Fruit fly (Drosophila melanogaster): ENCODE results near the gene Ugt35E1.

The Ugt35E1 gene

DNA sequence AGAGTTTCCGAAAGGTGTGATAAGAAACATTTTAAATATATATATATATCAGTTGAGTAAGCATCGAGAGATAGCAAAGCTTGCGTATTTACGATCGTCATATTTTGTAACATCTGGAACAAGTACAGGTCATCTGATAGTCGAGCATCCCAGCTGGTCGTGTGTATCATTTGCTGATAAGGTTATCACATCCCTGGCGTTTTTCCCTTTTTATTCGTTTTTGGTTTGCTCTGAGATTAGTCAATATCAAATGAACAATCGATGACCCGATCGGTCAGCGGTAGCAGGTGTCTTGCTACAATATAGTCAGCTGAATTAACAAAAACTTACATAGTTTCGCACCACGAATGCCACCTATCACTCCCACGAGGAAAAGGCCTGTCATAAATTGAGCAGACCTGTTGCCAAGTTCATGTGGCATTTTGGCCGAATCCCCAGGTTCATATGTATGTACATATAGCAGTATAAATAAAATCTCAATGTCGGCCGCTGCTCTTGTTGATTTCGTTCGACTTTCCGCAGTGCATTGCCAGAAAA, 35.1 kb upstream of the Ugt35E1 start (continued):
- TF ChIP-seq CG3919 (GFP tag; optimal IDR thresholded peaks at IDR 0.05) (peak; percentile 58), Eip78C (GFP tag) (peak; percentile 79), OdsH (GFP tag; optimal IDR thresholded peaks at IDR 0.05) (peak; percentile 74), topi (GFP tag; optimal IDR thresholded peaks at IDR 0.05) (peak; percentile 68), salr (GFP tag; optimal IDR thresholded peaks at IDR 0.05) (peak in 1 of 2 experiments; percentile 41), CG6854 (GFP tag; optimal IDR thresholded peaks at IDR 0.05) (no peak), Ets96B (tag; optimal IDR thresholded peaks at IDR 0.05) (peak; percentile 55), eg (GFP tag; IDR thresholded peaks at IDR 0.05) (peak; percentile 61), Blimp-1 (GFP tag; optimal IDR thresholded peaks at IDR 0.05) (no peak), pdm3 (GFP tag; optimal IDR thresholded peaks at IDR 0.05) (peak; percentile 70), fkh (GFP tag; optimal IDR thresholded peaks at IDR 0.05) (peak; percentile 53), net (GFP tag; optimal IDR thresholded peaks at IDR 0.05) (peak; percentile 68), Hr39 (GFP tag; optimal IDR thresholded peaks at IDR 0.05) (peak; percentile 34), ss (GFP tag; optimal IDR thresholded peaks at IDR 0.05) (peak; percentile 23 to 62), CG31627 (GFP tag; optimal IDR thresholded peaks at IDR 0.05) (peak; percentile 56), CG8319 (GFP tag; optimal IDR thresholded peaks at IDR 0.05) (no peak), dac (GFP tag; optimal IDR thresholded peaks at IDR 0.05) (no peak), CG6792 (GFP tag; optimal IDR thresholded peaks at IDR 0.05) (peak; percentile 47), achi (GFP tag; optimal IDR thresholded peaks at IDR 0.05) (peak; percentile 59), lz (GFP tag; optimal IDR thresholded peaks at IDR 0.05) (peak; percentile 68), CG11762 (GFP tag; optimal IDR thresholded peaks at IDR 0.05; ENCODE audit: insufficient read depth) (peak; percentile 41), CG3032 (tag; optimal IDR thresholded peaks at IDR 0.05) (peak; percentile 37), Lpt (GFP tag; optimal IDR thresholded peaks at IDR 0.05) (no peak)

dm6 chr3R:11200042-11200884, 34.4 kb upstream of the Ugt35E1 start:
- TF ChIP-seq CG8632 (GFP tag; optimal IDR thresholded peaks at IDR 0.05) (no peak), CG15336 (GFP tag; IDR thresholded peaks at IDR 0.05) (no peak), dac (GFP tag; optimal IDR thresholded peaks at IDR 0.05) (peak; percentile 38), Lpt (GFP tag; optimal IDR thresholded peaks at IDR 0.05) (peak; percentile 18), ss (GFP tag; optimal IDR thresholded peaks at IDR 0.05) (no peak), CG11294 (GFP tag; IDR thresholded peaks at IDR 0.05) (peak; percentile 28; the same call in 1 of the 2 replicates), salr (GFP tag; optimal IDR thresholded peaks at IDR 0.05) (no peak), vri (GFP tag; optimal IDR thresholded peaks at IDR 0.05) (peak; percentile 96), CG1621 (tag; optimal IDR thresholded peaks at IDR 0.05) (peak; percentile 56), Eip78C (GFP tag) (no peak), CG4318 (GFP tag; optimal IDR thresholded peaks at IDR 0.05) (no peak), eg (GFP tag; IDR thresholded peaks at IDR 0.05) (no peak), CG16779 (tag; optimal IDR thresholded peaks at IDR 0.05) (no peak), svp (GFP tag) (peak; percentile 92), Ets96B (tag; optimal IDR thresholded peaks at IDR 0.05) (no peak), fd59A (GFP tag; optimal IDR thresholded peaks at IDR 0.05) (no peak), CG31627 (GFP tag; optimal IDR thresholded peaks at IDR 0.05) (no peak)

DNA sequence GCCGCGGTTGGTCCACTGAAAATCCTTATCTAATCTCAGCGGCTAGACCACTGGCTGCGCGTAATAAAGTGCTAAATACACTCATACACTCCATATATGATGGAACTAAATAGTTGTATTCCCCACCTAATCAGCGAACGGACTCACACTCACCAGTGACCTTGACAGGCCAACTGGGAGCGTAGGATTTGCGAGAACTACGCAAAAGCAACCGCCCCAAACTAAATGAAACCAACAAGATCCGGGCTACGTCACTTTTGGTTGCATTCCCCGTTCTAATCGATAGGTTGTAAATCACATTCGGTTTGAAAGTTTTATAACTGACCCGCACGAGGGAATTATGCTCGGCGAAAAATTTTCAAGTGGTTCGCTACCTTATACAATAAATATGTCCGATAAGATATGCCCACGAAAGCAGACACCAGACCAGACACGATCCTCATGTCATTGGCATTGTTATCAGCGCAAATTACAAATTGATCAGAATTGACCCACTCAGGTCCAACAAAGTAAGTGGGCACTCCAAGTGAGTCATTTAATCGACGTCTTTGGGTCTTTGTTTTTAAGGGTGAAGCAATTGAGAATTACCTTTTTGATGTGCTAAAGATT, 33.5 kb upstream of the Ugt35E1 start:
- TF ChIP-seq dsx (GFP tag; optimal IDR thresholded peaks at IDR 0.05; ENCODE audit: poor library complexity, severe bottlenecking) (peak; percentile 28), Hr39 (GFP tag; optimal IDR thresholded peaks at IDR 0.05) (no peak)
